Worm (Caenorhabditis elegans): ENCODE data around the gene F08B12.4.

- TF ChIP-seq fkh-10 (GFP tag; optimal IDR thresholded peaks at IDR 0.05) (no peak), snpc-4 (tag; optimal IDR thresholded peaks at IDR 0.05) (no peak), pqm-1 (tag; optimal IDR thresholded peaks at IDR 0.05) (no peak), lin-39 (tag; optimal IDR thresholded peaks at IDR 0.05) (no peak), egl-27 (tag; optimal IDR thresholded peaks at IDR 0.05) (no peak), ama-1 (optimal IDR thresholded peaks at IDR 0.05) (no peak), nhr-67 (tag; optimal IDR thresholded peaks at IDR 0.05) (no peak), zag-1 (tag; optimal IDR thresholded peaks at IDR 0.05) (no peak), ceh-82 (tag; optimal IDR thresholded peaks at IDR 0.05) (no peak), ceh-16 (tag; optimal IDR thresholded peaks at IDR 0.05) (no peak)
These were observed 19.7 kb downstream of the F08B12.4 start for ce11 chrX:11387723-11388330.

Data from whole organism, L3 larva.